Worm (Caenorhabditis elegans): ENCODE measurements around the gene par-5.

DNA sequence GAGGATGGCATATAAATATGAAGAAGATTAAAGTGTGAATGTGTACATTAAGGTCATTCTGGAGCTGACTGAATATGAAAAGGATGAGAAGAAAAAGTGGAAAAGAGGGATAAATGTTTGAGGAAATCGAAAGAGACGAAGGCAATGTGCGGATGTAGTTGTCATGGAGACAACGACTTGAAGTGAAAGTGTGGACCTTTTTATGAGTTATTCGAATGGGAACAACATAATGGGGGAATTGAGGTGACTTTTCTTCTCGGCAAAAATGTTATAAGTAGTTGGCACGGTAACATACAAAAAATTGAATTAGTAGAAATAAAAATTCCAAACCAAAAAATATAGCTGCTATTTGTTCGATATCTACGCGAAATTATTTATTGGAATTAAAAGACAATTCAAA lies 20.6 kb downstream of the par-5 start, which contains the start of gene dyf-18:
- TF ChIP-seq zag-1 (tag; optimal IDR thresholded peaks at IDR 0.05) (no peak), lsy-2 (tag; optimal IDR thresholded peaks at IDR 0.05) (no peak), Y105C5A.15 (GFP tag; IDR thresholded peaks at IDR 0.05) (no peak), lir-3 (tag; optimal IDR thresholded peaks at IDR 0.05) (no peak), fkh-10 (GFP tag; optimal IDR thresholded peaks at IDR 0.05) (no peak), fos-1 (tag; optimal IDR thresholded peaks at IDR 0.05) (no peak), ztf-7 (tag; optimal IDR thresholded peaks at IDR 0.05) (no peak), aly-2 (tag; optimal IDR thresholded peaks at IDR 0.05) (no peak), snpc-1.2 (GFP tag; IDR thresholded peaks at IDR 0.05) (no peak), ceh-28 (tag; optimal IDR thresholded peaks at IDR 0.05) (no peak), nhr-11 (tag; optimal IDR thresholded peaks at IDR 0.05) (no peak), nhr-237 (tag; optimal IDR thresholded peaks at IDR 0.05) (no peak)
